Worm (Caenorhabditis elegans) whole organism, L3 larva: ENCODE measurements around the gene tebp-1.

Experiments
- egl-27 ChIP-seq: sonication (generic microtip); optimal IDR thresholded peaks from 4 replicates; lab custom pipeline; 2017; ENCODE audit warnings: missing biosample characterization, missing genetic modification reagents, missing genetic modification characterization
- elt-1 ChIP-seq: fragments of 150-350 bp; optimal IDR thresholded peaks from 2 replicates; lab custom pipeline; 2014; ENCODE audit warnings: missing biosample characterization, missing genetic modification characterization
- eor-1 ChIP-seq, 2 experiments: fragments of 150-350 bp; optimal IDR thresholded peaks; 2 replicates each; lab custom pipeline; 2014 to 2018; ENCODE audit warnings: missing biosample characterization in 2 of 2, missing genetic modification characterization in 2 of 2
- fkh-2 ChIP-seq: fragments of 150-350 bp; optimal IDR thresholded peaks from 2 replicates; lab custom pipeline; 2014; ENCODE audit warnings: missing biosample characterization, missing genetic modification reagents, missing genetic modification characterization
- jun-1 ChIP-seq: fragments of 150-350 bp; optimal IDR thresholded peaks from 2 replicates; lab custom pipeline; 2014; ENCODE audit warnings: missing biosample characterization, missing genetic modification reagents, missing genetic modification characterization
- nfya-1 ChIP-seq: sonication (generic microtip); optimal IDR thresholded peaks from 2 replicates; lab custom pipeline; 2017; ENCODE audit warnings: missing genetic modification characterization, mild to moderate bottlenecking, missing compliant biosample characterization, antibody characterized with exemption, moderate library complexity; ENCODE audit not compliant: insufficient read depth
- nhr-11 ChIP-seq: fragments of 150-350 bp; optimal IDR thresholded peaks from 2 replicates; lab custom pipeline; 2014; ENCODE audit warnings: missing biosample characterization, missing genetic modification characterization
- nhr-25 ChIP-seq: sonication (generic microtip); optimal IDR thresholded peaks from 2 replicates; lab custom pipeline; 2017; ENCODE audit warnings: missing biosample characterization, missing genetic modification characterization
- nhr-28 ChIP-seq: fragments of 150-350 bp; optimal IDR thresholded peaks from 2 replicates; lab custom pipeline; 2014; ENCODE audit warnings: missing biosample characterization, missing genetic modification characterization
- nhr-76 ChIP-seq: fragments of 150-350 bp; sonication (generic microtip); optimal IDR thresholded peaks from 5 replicates; lab custom pipeline; 2014; ENCODE audit warnings: missing biosample characterization, missing genetic modification characterization
- snpc-4 ChIP-seq: fragments of 150-350 bp; optimal IDR thresholded peaks from 2 replicates; lab custom pipeline; 2014; ENCODE audit warnings: missing biosample characterization, missing genetic modification characterization
- tbx-2 ChIP-seq: sonication (generic microtip); optimal IDR thresholded peaks from 2 replicates; lab custom pipeline; 2016; ENCODE audit warnings: mild to moderate bottlenecking, missing genetic modification characterization, missing compliant biosample characterization
- unc-39 ChIP-seq: sonication (generic microtip); optimal IDR thresholded peaks from 4 replicates; lab custom pipeline; 2017; ENCODE audit warnings: missing biosample characterization, missing genetic modification characterization
- ztf-4 ChIP-seq: fragments of 150-350 bp; optimal IDR thresholded peaks from 2 replicates; lab custom pipeline; 2014; ENCODE audit warnings: missing biosample characterization, missing genetic modification characterization

DNA sequence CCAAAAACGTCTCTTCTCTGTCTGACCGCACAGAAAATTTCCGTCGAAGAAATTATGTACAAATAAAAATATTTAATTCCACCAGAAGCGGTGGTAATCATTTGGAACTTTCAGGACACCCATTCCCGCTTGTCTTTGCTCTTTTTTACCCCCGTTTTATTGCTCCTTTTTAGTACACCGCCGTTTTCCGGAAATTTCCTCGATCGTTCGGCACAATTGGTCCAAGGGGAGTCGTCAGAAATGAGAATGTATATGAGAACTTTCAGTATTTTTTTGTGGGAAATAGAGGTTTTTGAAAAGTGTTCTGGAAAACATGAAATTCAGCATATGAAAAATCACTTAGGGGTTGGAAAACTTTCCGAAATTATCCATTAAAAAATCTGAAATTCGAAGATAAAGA lies 19.0 kb downstream of the tebp-1 start:
- TF ChIP-seq snpc-4 (no peak), nhr-25 (tag; lab: Kevin White, UChicago) (no peak), ztf-4 (tag; lab: Kevin White, UChicago) (no peak), fkh-2 (tag; lab: Kevin White, UChicago) (no peak), egl-27 (tag; lab: Kevin White, UChicago) (no peak), jun-1 (tag; lab: Kevin White, UChicago) (no peak), tbx-2 (tag; lab: Kevin White, UChicago) (no peak), elt-1 (tag; lab: Kevin White, UChicago) (no peak), eor-1 (tag; optimal IDR thresholded peaks at IDR 0.05; lab: Kevin White, UChicago) (no peak), nfya-1 (tag; lab: Kevin White, UChicago) (no peak), unc-39 (tag; lab: Kevin White, UChicago) (no peak), nhr-11 (tag; lab: Kevin White, UChicago) (no peak), nhr-28 (tag; lab: Kevin White, UChicago) (no peak), nhr-76 (tag; lab: Kevin White, UChicago) (no peak)
